Worm (Caenorhabditis elegans) whole organism, L4 larva: ENCODE results near the gene efn-4.

Experiments
- ZK546.5 ChIP-seq, 2 experiments: sonication (generic microtip); optimal IDR thresholded peaks; 2 replicates each; lab custom pipeline; 2017; ENCODE audit warnings: missing biosample characterization in 2 of 2, missing genetic modification characterization in 2 of 2
- aly-2 ChIP-seq: sonication (generic microtip); optimal IDR thresholded peaks from 2 replicates; lab custom pipeline; 2018; ENCODE audit warnings: missing biosample characterization, missing genetic modification characterization
- ama-1 ChIP-seq: fragments of 150-350 bp; optimal IDR thresholded peaks from 2 replicates; lab custom pipeline; 2014; ENCODE audit warnings: inconsistent platforms, mixed read lengths
- ces-1 ChIP-seq: fragments of 150-350 bp; sonication (generic microtip); optimal IDR thresholded peaks from 4 replicates; lab custom pipeline; 2014; ENCODE audit warnings: missing biosample characterization, missing genetic modification reagents, missing genetic modification characterization
- ctbp-1 ChIP-seq: fragments of 200-800 bp; sonication (Bioruptor generic); IDR thresholded peaks from 2 replicates; pipeline ENCODE4 v1.3.6; 2022; ENCODE audit warnings: missing genetic modification reagents, missing genetic modification characterization, missing compliant biosample characterization
- dmd-9 ChIP-seq: fragments of 200-800 bp; sonication (Bioruptor generic); IDR thresholded peaks from 2 replicates; pipeline ENCODE4 v1.3.6; 2022; ENCODE audit warnings: missing genetic modification reagents, missing genetic modification characterization, missing compliant biosample characterization
- egl-27 ChIP-seq: sonication (generic microtip); optimal IDR thresholded peaks from 3 replicates; lab custom pipeline; 2017; ENCODE audit warnings: missing biosample characterization, missing genetic modification reagents, missing genetic modification characterization
- mep-1 ChIP-seq: fragments of 150-350 bp; sonication (generic microtip); optimal IDR thresholded peaks from 3 replicates; lab custom pipeline; 2014; ENCODE audit warnings: missing biosample characterization, missing genetic modification characterization
- nhr-237 ChIP-seq: sonication (generic microtip); optimal IDR thresholded peaks from 2 replicates; lab custom pipeline; 2017; ENCODE audit warnings: missing biosample characterization, missing genetic modification characterization
- nhr-28 ChIP-seq: fragments of 150-350 bp; optimal IDR thresholded peaks from 2 replicates; lab custom pipeline; 2014; ENCODE audit warnings: missing biosample characterization, missing genetic modification characterization
- nhr-77 ChIP-seq: fragments of 150-350 bp; optimal IDR thresholded peaks from 2 replicates; lab custom pipeline; 2014; ENCODE audit warnings: missing biosample characterization, missing genetic modification characterization
- zag-1 ChIP-seq: fragments of 150-350 bp; optimal IDR thresholded peaks from 2 replicates; lab custom pipeline; 2014; ENCODE audit warnings: missing biosample characterization, missing genetic modification characterization
- zfp-2 ChIP-seq: sonication (generic microtip); optimal IDR thresholded peaks from 2 replicates; lab custom pipeline; 2016; ENCODE audit warnings: mild to moderate bottlenecking, missing genetic modification characterization, missing compliant biosample characterization

ce11 chrIV:554005-554404, 5.0 kb upstream of the efn-4 start:
- TF ChIP-seq nhr-28 (tag; lab: Kevin White, UChicago) (no peak), ctbp-1 (GFP tag; lab: Robert Waterston, UW) (no peak), nhr-77 (tag; lab: Kevin White, UChicago) (no peak), zag-1 (tag; lab: Kevin White, UChicago) (no peak), egl-27 (tag; lab: Kevin White, UChicago) (no peak), ces-1 (GFP tag; lab: Kevin White, UChicago) (no peak), nhr-237 (tag; lab: Kevin White, UChicago) (no peak), ama-1 (no peak), dmd-9 (GFP tag; lab: Robert Waterston, UW) (no peak), zfp-2 (tag; lab: Kevin White, UChicago) (no peak), ZK546.5 (tag; optimal IDR thresholded peaks at IDR 0.05; lab: Kevin White, UChicago) (no peak), mep-1 (tag; lab: Kevin White, UChicago) (no peak), aly-2 (no peak)
